Fruit fly (Drosophila melanogaster) whole organism, embryonic: ENCODE measurements around the gene Exn.

Experiments used
- B-H2 ChIP-seq: fragments of 200-800 bp; sonication (Bioruptor generic); optimal IDR thresholded peaks from 2 replicates; lab custom pipeline; 2018; ENCODE audit warnings: missing biosample characterization, mild to moderate bottlenecking, missing genetic modification characterization
- C15 ChIP-seq: fragments of 200-800 bp; sonication (Bioruptor generic); IDR thresholded peaks from 3 replicates; pipeline ENCODE4 v1.3.6; 2022; ENCODE audit warnings: missing biosample characterization, missing genetic modification characterization
- CG10267 ChIP-seq: fragments of 200-800 bp; sonication (Bioruptor generic); optimal IDR thresholded peaks from 2 replicates; lab custom pipeline; 2018; ENCODE audit warnings: missing biosample characterization, mild to moderate bottlenecking, missing genetic modification characterization, moderate library complexity
- CG12744 ChIP-seq: fragments of 200-800 bp; sonication (Bioruptor generic); optimal IDR thresholded peaks from 2 replicates; lab custom pipeline; 2016; ENCODE audit warnings: missing biosample characterization, missing genetic modification characterization
- CG13296 ChIP-seq: fragments of 200-800 bp; sonication (Bioruptor generic); optimal IDR thresholded peaks from 3 replicates; lab custom pipeline; 2018; ENCODE audit warnings: missing biosample characterization, mild to moderate bottlenecking, missing genetic modification characterization
- CG14050 ChIP-seq: fragments of 200-800 bp; sonication (Bioruptor generic); IDR thresholded peaks from 3 replicates; pipeline ENCODE4 v1.3.6; 2022; ENCODE audit warnings: missing biosample characterization, missing genetic modification characterization
- CG14667 ChIP-seq: fragments of 200-800 bp; sonication (Bioruptor generic); IDR thresholded peaks from 2 replicates; pipeline ENCODE4 v1.3.6; 2022; ENCODE audit warnings: missing biosample characterization, missing genetic modification characterization
- CG14965 ChIP-seq: fragments of 200-800 bp; sonication (Bioruptor generic); optimal IDR thresholded peaks from 2 replicates; lab custom pipeline; 2016; ENCODE audit warnings: missing biosample characterization, missing genetic modification characterization, borderline replicate concordance
- CG17385 ChIP-seq: fragments of 200-800 bp; sonication (Bioruptor generic); optimal IDR thresholded peaks from 3 replicates; lab custom pipeline; 2018; ENCODE audit warnings: missing biosample characterization, mild to moderate bottlenecking, missing genetic modification characterization
- CG17912 ChIP-seq: fragments of 200-800 bp; sonication (Bioruptor generic); optimal IDR thresholded peaks from 2 replicates; lab custom pipeline; 2018; ENCODE audit warnings: missing biosample characterization, mild to moderate bottlenecking, missing genetic modification characterization
- CG18011 ChIP-seq: fragments of 200-800 bp; sonication (Bioruptor generic); optimal IDR thresholded peaks from 2 replicates; lab custom pipeline; 2017; ENCODE audit warnings: missing biosample characterization, missing genetic modification characterization, mild to moderate bottlenecking, moderate library complexity, missing genotype
- CG2199 ChIP-seq: fragments of 200-800 bp; sonication (Bioruptor generic); IDR thresholded peaks from 3 replicates; pipeline ENCODE4 v1.3.6; 2022; ENCODE audit warnings: missing biosample characterization, missing genetic modification characterization
- CG31224 ChIP-seq: fragments of 200-800 bp; sonication (Bioruptor generic); IDR thresholded peaks from 2 replicates; pipeline ENCODE4 v1.3.6; 2022; ENCODE audit warnings: missing biosample characterization, missing genetic modification characterization
- CG31365 ChIP-seq: fragments of 200-800 bp; sonication (Bioruptor generic); optimal IDR thresholded peaks from 2 replicates; lab custom pipeline; 2018; ENCODE audit warnings: missing biosample characterization, mild to moderate bottlenecking, missing genetic modification characterization
- CG6683 ChIP-seq: fragments of 200-800 bp; sonication (Bioruptor generic); optimal IDR thresholded peaks from 2 replicates; lab custom pipeline; 2017; ENCODE audit warnings: missing biosample characterization, mild to moderate bottlenecking, missing genetic modification characterization, missing genetic modification reagents
- CG7839 ChIP-seq: fragments of 200-800 bp; sonication (Bioruptor generic); optimal IDR thresholded peaks from 3 replicates; lab custom pipeline; 2018; ENCODE audit warnings: missing biosample characterization, mild to moderate bottlenecking, missing genetic modification characterization, moderate library complexity
- CG8290 ChIP-seq, 3 experiments: fragments of 200-800 bp; sonication (Bioruptor generic); optimal IDR thresholded peaks; 2 replicates each; lab custom pipeline; 2016 to 2019; ENCODE audit warnings: missing biosample characterization in 3 of 3, missing genetic modification characterization in 3 of 3, mild to moderate bottlenecking in 2 of 3, moderate library complexity in 1 of 3
- CG9797 ChIP-seq: fragments of 200-800 bp; sonication (Bioruptor generic); optimal IDR thresholded peaks from 3 replicates; lab custom pipeline; 2018; ENCODE audit warnings: missing biosample characterization, mild to moderate bottlenecking, missing genetic modification characterization
- CoRest ChIP-seq: fragments of 200-800 bp; sonication (Bioruptor generic); optimal IDR thresholded peaks from 3 replicates; lab custom pipeline; 2018; ENCODE audit warnings: missing biosample characterization, mild to moderate bottlenecking, missing genetic modification characterization, moderate library complexity
- D19B ChIP-seq: fragments of 200-800 bp; sonication (Bioruptor generic); optimal IDR thresholded peaks from 2 replicates; lab custom pipeline; 2017; ENCODE audit warnings: missing biosample characterization, mild to moderate bottlenecking, missing genetic modification characterization
- Dp ChIP-seq: fragments of 200-800 bp; sonication (Bioruptor generic); optimal IDR thresholded peaks from 2 replicates; lab custom pipeline; 2018; ENCODE audit warnings: missing biosample characterization, mild to moderate bottlenecking, missing genetic modification characterization, moderate library complexity
- Fer2 ChIP-seq: fragments of 200-800 bp; sonication (Bioruptor generic); optimal IDR thresholded peaks from 2 replicates; lab custom pipeline; 2018; ENCODE audit warnings: missing biosample characterization, mild to moderate bottlenecking, missing genetic modification characterization, moderate library complexity
- GATAe ChIP-seq: fragments of 200-800 bp; sonication (Bioruptor generic); conservative IDR thresholded peaks from 2 replicates; pipeline ENCODE4 v1.3.6; 2022; ENCODE audit warnings: missing biosample characterization, missing genetic modification characterization
- Gsc ChIP-seq: fragments of 200-800 bp; sonication (Bioruptor generic); IDR thresholded peaks from 2 replicates; pipeline ENCODE4 v1.3.6; 2022; ENCODE audit warnings: missing biosample characterization, missing genetic modification characterization
- HmgZ ChIP-seq: fragments of 200-800 bp; sonication (Bioruptor generic); optimal IDR thresholded peaks from 2 replicates; lab custom pipeline; 2018; ENCODE audit warnings: missing biosample characterization, mild to moderate bottlenecking, missing genetic modification characterization
- Hmr ChIP-seq: fragments of 200-800 bp; sonication (Bioruptor generic); optimal IDR thresholded peaks from 3 replicates; lab custom pipeline; 2017; ENCODE audit warnings: mild to moderate bottlenecking, missing biosample characterization, missing genetic modification reagents, missing genetic modification characterization
- Hr78 ChIP-seq, 2 experiments: fragments of 200-800 bp in 1 of 2; fragments of >200 bp in 1 of 2; sonication (Bioruptor generic) in 1 of 2; optimal IDR thresholded peaks; 2 replicates each; lab custom pipeline; 2017 to 2019; ENCODE audit warnings: missing biosample characterization in 2 of 2, missing genetic modification characterization in 2 of 2, mild to moderate bottlenecking in 1 of 2, moderate library complexity in 1 of 2
- Med ChIP-seq: fragments of 200-800 bp; sonication (Bioruptor generic); peaks from one replicate; lab custom pipeline; 2016; ENCODE audit warnings: missing biosample characterization, missing genetic modification characterization, mild to moderate bottlenecking, inconsistent platforms, moderate library complexity
- Mes4 ChIP-seq: fragments of 200-800 bp; sonication (Bioruptor generic); optimal IDR thresholded peaks from 2 replicates; lab custom pipeline; 2016; ENCODE audit warnings: missing biosample characterization, missing genetic modification characterization
- Rfx ChIP-seq: fragments of 200-800 bp; sonication (Bioruptor generic); IDR thresholded peaks from 2 replicates; pipeline ENCODE4 v1.3.6; 2022; ENCODE audit warnings: missing biosample characterization, missing genetic modification characterization
- Sox100B ChIP-seq: fragments of 200-800 bp; sonication (Bioruptor generic); optimal IDR thresholded peaks from 3 replicates; lab custom pipeline; 2018; ENCODE audit warnings: missing biosample characterization, mild to moderate bottlenecking, missing genetic modification characterization
- Sry-δ ChIP-seq: fragments of 200-800 bp; sonication (Bioruptor generic); optimal IDR thresholded peaks from 2 replicates; lab custom pipeline; 2016; ENCODE audit warnings: missing biosample characterization, missing genetic modification characterization
- Ssrp ChIP-seq: fragments of 200-800 bp; sonication (Bioruptor generic); optimal IDR thresholded peaks from 2 replicates; lab custom pipeline; 2018; ENCODE audit warnings: missing biosample characterization, mild to moderate bottlenecking, missing genetic modification characterization, moderate library complexity
- abd-A ChIP-seq: fragments of 200-800 bp; sonication (Bioruptor generic); optimal IDR thresholded peaks from 3 replicates; lab custom pipeline; 2019; ENCODE audit warnings: missing biosample characterization, mild to moderate bottlenecking, missing genetic modification characterization, moderate library complexity
- ara ChIP-seq: fragments of 200-800 bp; sonication (Bioruptor generic); IDR thresholded peaks from 2 replicates; pipeline ENCODE4 v1.3.6; 2022; ENCODE audit warnings: missing biosample characterization, missing genetic modification characterization
- chinmo ChIP-seq: fragments of 200-800 bp; sonication (Bioruptor generic); IDR thresholded peaks from 4 replicates; pipeline ENCODE4 v1.3.6; 2022; ENCODE audit warnings: missing biosample characterization, missing genetic modification characterization; ENCODE audit not compliant: partially characterized antibody
- cwo ChIP-seq: fragments of 200-800 bp; sonication (Bioruptor generic); optimal IDR thresholded peaks from 3 replicates; lab custom pipeline; 2017; ENCODE audit warnings: missing biosample characterization, missing genetic modification characterization, mild to moderate bottlenecking, moderate library complexity, missing genetic modification reagents
- mam ChIP-seq: fragments of 200-800 bp; sonication (Bioruptor generic); optimal IDR thresholded peaks from 3 replicates; lab custom pipeline; 2016; ENCODE audit warnings: missing biosample characterization, missing genetic modification characterization
- nmo ChIP-seq: fragments of 200-800 bp; sonication (Bioruptor generic); optimal IDR thresholded peaks from 2 replicates; lab custom pipeline; 2018; ENCODE audit warnings: missing biosample characterization, mild to moderate bottlenecking, missing genetic modification characterization, moderate library complexity
- otp ChIP-seq: fragments of 200-800 bp; sonication (Bioruptor generic); IDR thresholded peaks from 3 replicates; pipeline ENCODE4, ENCODE4 v1.3.6; 2022; ENCODE audit warnings: missing biosample characterization, missing genetic modification characterization
- rib ChIP-seq: fragments of 200-800 bp; sonication (Bioruptor generic); IDR thresholded peaks from 2 replicates; pipeline ENCODE4 v1.3.6; 2022; ENCODE audit warnings: missing biosample characterization, missing genetic modification characterization
- sc ChIP-seq, 3 experiments: fragments of >200 bp in 2 of 3; fragments of 200-800 bp in 1 of 3; sonication (Bioruptor generic) in 1 of 3; optimal IDR thresholded peaks; 2 replicates in 2 of 3; 3 replicates in 1 of 3; lab custom pipeline; 2017; ENCODE audit warnings: mild to moderate bottlenecking in 1 of 3, missing biosample characterization in 1 of 3, missing genetic modification characterization in 1 of 3, missing genetic modification reagents in 1 of 3
- seq ChIP-seq: fragments of 200-800 bp; sonication (Bioruptor generic); IDR thresholded peaks from 2 replicates; pipeline ENCODE4 v1.3.6; 2022; ENCODE audit warnings: missing biosample characterization, missing genetic modification characterization
- stwl ChIP-seq: fragments of 200-800 bp; sonication (Bioruptor generic); optimal IDR thresholded peaks from 3 replicates; lab custom pipeline; 2018; ENCODE audit warnings: missing biosample characterization, mild to moderate bottlenecking, missing genetic modification characterization, moderate library complexity
- tap ChIP-seq: fragments of 200-800 bp; optimal IDR thresholded peaks from 3 replicates; lab custom pipeline; 2019; ENCODE audit warnings: missing biosample characterization, mild to moderate bottlenecking, missing genetic modification characterization, moderate library complexity
- vfl ChIP-seq: fragments of 200-800 bp; sonication (Bioruptor generic); optimal IDR thresholded peaks from 2 replicates; lab custom pipeline; 2016; ENCODE audit warnings: missing biosample characterization, missing genetic modification characterization

Exn gene

dm6 chr3L:17008911-17009364 is 39.1 kb downstream of the Exn start (continued):
- 0 out of 4 replicates have a peak, but pooled peaks have one; percentile 6 for TF ChIP-seq chinmo (GFP tag; lab: Robert Waterston, UW)
- TF ChIP-seq CG8290 (GFP tag; optimal IDR thresholded peaks at IDR 0.05; lab: Kevin White, UChicago) = no peak
- TF ChIP-seq CG8290 (tag; optimal IDR thresholded peaks at IDR 0.05; lab: Kevin White, UChicago) = peak in 1 of 2 experiments; percentile 59
- TF ChIP-seq Hmr (GFP tag; lab: Kevin White, UChicago) = peak; percentile 14
- TF ChIP-seq Rfx (GFP tag; lab: Robert Waterston, UW) = peak; percentile 26; the same call in 1 of the 2 replicates
- TF ChIP-seq CG14965 (GFP tag; lab: Kevin White, UChicago) = no peak
- TF ChIP-seq rib = peak; percentile 34; the same call in 1 of the 2 replicates
- no peak for TF ChIP-seq Fer2
- TF ChIP-seq Med (GFP tag; lab: Kevin White, UChicago) = peak; percentile 72
- TF ChIP-seq CG13296 (GFP tag; lab: Kevin White, UChicago) = no peak
- 0 out of 2 replicates have a peak, but pooled peaks have one; percentile 14 for TF ChIP-seq seq (GFP tag; lab: Robert Waterston, UW)
- no peak for TF ChIP-seq otp (GFP tag; lab: Robert Waterston, UW)
- no peak for TF ChIP-seq Sry-δ
- TF ChIP-seq Gsc (GFP tag; lab: Robert Waterston, UW) = no peak
- no peak for TF ChIP-seq CG10267 (tag; lab: Kevin White, UChicago)
- no peak for TF ChIP-seq CG6683 (GFP tag; lab: Kevin White, UChicago)
- TF ChIP-seq CG18011 (GFP tag; lab: Kevin White, UChicago) = no peak
- no peak for TF ChIP-seq vfl (GFP tag; lab: Kevin White, UChicago)
- peak; percentile 87 for TF ChIP-seq cwo (GFP tag; lab: Kevin White, UChicago)
- 0 out of 3 replicates have a peak, but pooled peaks have one; percentile 24 for TF ChIP-seq C15 (GFP tag; lab: Robert Waterston, UW)
- no peak for TF ChIP-seq CG14667 (GFP tag; lab: Robert Waterston, UW)
- peak; percentile 36 for TF ChIP-seq B-H2 (GFP tag; lab: Kevin White, UChicago)

- TF ChIP-seq CG31365 (tag; lab: Kevin White, UChicago) = no peak
- TF ChIP-seq sc (optimal IDR thresholded peaks at IDR 0.05; lab: Kevin White, UChicago) = no peak
- no peak for TF ChIP-seq sc (GFP tag; optimal IDR thresholded peaks at IDR 0.05; lab: Kevin White, UChicago)
- peak; percentile 0 for TF ChIP-seq CoRest (tag; lab: Kevin White, UChicago)
- TF ChIP-seq Ssrp (tag; lab: Kevin White, UChicago) = peak; percentile 52
- peak; percentile 41 for TF ChIP-seq Sox100B (GFP tag; lab: Kevin White, UChicago)
- peak; percentile 79 for TF ChIP-seq HmgZ (tag; lab: Kevin White, UChicago)
- peak; percentile 15 for TF ChIP-seq Dp (GFP tag; lab: Kevin White, UChicago)
- TF ChIP-seq CG17912 (GFP tag; lab: Kevin White, UChicago) = no peak
- TF ChIP-seq CG7839 (tag; lab: Kevin White, UChicago) = peak; percentile 60
- peak; percentile 34; the same call in 1 of the 3 replicates for TF ChIP-seq CG14050 (GFP tag; lab: Robert Waterston, UW)
- TF ChIP-seq stwl (tag; lab: Kevin White, UChicago) = no peak
- peak; percentile 21 for TF ChIP-seq CG17385 (GFP tag; lab: Kevin White, UChicago)
- no peak for TF ChIP-seq CG31224 (GFP tag; lab: Robert Waterston, UW)
- peak; percentile 89 for TF ChIP-seq GATAe (GFP tag; lab: Robert Waterston, UW)
- TF ChIP-seq CG12744 (GFP tag; lab: Kevin White, UChicago) = no peak
- peak in 1 of 2 experiments; percentile 81 for TF ChIP-seq Hr78 (GFP tag; optimal IDR thresholded peaks at IDR 0.05; lab: Kevin White, UChicago)
- TF ChIP-seq tap (tag; lab: Kevin White, UChicago) = no peak
- TF ChIP-seq CG2199 = peak; percentile 72; the same call in 1 of the 3 replicates
- peak; percentile 26 for TF ChIP-seq nmo (GFP tag; lab: Kevin White, UChicago)
- no peak for TF ChIP-seq Mes4
- TF ChIP-seq D19B (GFP tag; lab: Kevin White, UChicago) = peak; percentile 46
- peak; percentile 95 for TF ChIP-seq abd-A (tag; lab: Kevin White, UChicago)
- TF ChIP-seq ara (GFP tag; lab: Robert Waterston, UW) = peak; percentile 38; the same call in 1 of the 2 replicates
- peak; percentile 52 for TF ChIP-seq mam (GFP tag; lab: Kevin White, UChicago)
- peak; percentile 14 for TF ChIP-seq CG9797 (GFP tag; lab: Kevin White, UChicago)
Measured at dm6 chr3L:17009715-17010491, 40.1 kb downstream of the Exn start.
